Fruit fly (Drosophila melanogaster): ENCODE results near the gene fry.

- no peak for TF ChIP-seq psq (optimal IDR thresholded peaks at IDR 0.05)
- no peak for TF ChIP-seq Sin3A (optimal IDR thresholded peaks at IDR 0.05)
- TF ChIP-seq h (optimal IDR thresholded peaks at IDR 0.05) = no peak
- no peak for TF ChIP-seq Myc (optimal IDR thresholded peaks at IDR 0.05)
- no peak for TF ChIP-seq ttk (optimal IDR thresholded peaks at IDR 0.05)
These were observed 35.7 kb upstream of the fry start for dm6 chr3L:9714537-9715144.

Data from Kc167 (cell line).